Worm (Caenorhabditis elegans) whole organism, early embryonic: Measurements from ENCODE around the gene uaf-1.

Experiments used
- B0310.2 ChIP-seq: sonication (generic microtip); optimal IDR thresholded peaks from 2 replicates; lab custom pipeline; 2016; ENCODE audit warnings: mild to moderate bottlenecking, missing genetic modification characterization, missing compliant biosample characterization
- F13C5.2 ChIP-seq: sonication (generic microtip); optimal IDR thresholded peaks from 2 replicates; lab custom pipeline; 2017; ENCODE audit warnings: mild to moderate bottlenecking, missing genetic modification characterization, inconsistent platforms, missing compliant biosample characterization
- aly-1 ChIP-seq: sonication (generic microtip); optimal IDR thresholded peaks from 2 replicates; lab custom pipeline; 2016; ENCODE audit warnings: missing genetic modification characterization, missing compliant biosample characterization
- ama-1 ChIP-seq: fragments of 150-350 bp; optimal IDR thresholded peaks from 2 replicates; lab custom pipeline; 2014
- ceh-13 ChIP-seq: fragments of 200-800 bp; sonication (Bioruptor generic); optimal IDR thresholded peaks from 2 replicates; lab custom pipeline; 2018; ENCODE audit warnings: mild to moderate bottlenecking, missing genetic modification characterization, missing compliant biosample characterization
- ceh-36 ChIP-seq: sonication (generic microtip); optimal IDR thresholded peaks from 2 replicates; lab custom pipeline; 2016; ENCODE audit warnings: missing genetic modification characterization, inconsistent platforms, missing compliant biosample characterization
- ets-7 ChIP-seq: sonication (generic microtip); optimal IDR thresholded peaks from 2 replicates; lab custom pipeline; 2016; ENCODE audit warnings: missing genotype, missing genetic modification characterization, missing compliant biosample characterization
- flt-1 ChIP-seq: fragments of 200-800 bp; sonication (Bioruptor generic); IDR thresholded peaks from 2 replicates; pipeline ENCODE4 v1.3.6; 2022; ENCODE audit warnings: missing genetic modification characterization, missing compliant biosample characterization
- hmg-4 ChIP-seq: fragments of 200-800 bp; sonication (Bioruptor generic); optimal IDR thresholded peaks from 2 replicates; lab custom pipeline; 2018; ENCODE audit warnings: mild to moderate bottlenecking, missing genetic modification characterization, missing compliant biosample characterization
- hnd-1 ChIP-seq: sonication (generic microtip); optimal IDR thresholded peaks from 2 replicates; lab custom pipeline; 2016; ENCODE audit warnings: missing genetic modification characterization, missing compliant biosample characterization
- scrt-1 ChIP-seq: fragments of 200-800 bp; sonication (Bioruptor generic); IDR thresholded peaks from 2 replicates; pipeline ENCODE4 v1.3.6; 2022; ENCODE audit warnings: missing genetic modification characterization, missing compliant biosample characterization
- tbx-11 ChIP-seq: fragments of 200-800 bp; sonication (Bioruptor generic); IDR thresholded peaks from 2 replicates; pipeline ENCODE4 v1.3.6; 2022; ENCODE audit warnings: missing genetic modification characterization, missing compliant biosample characterization
- tbx-37 ChIP-seq: fragments of 200-800 bp; sonication (Bioruptor generic); conservative IDR thresholded peaks from 2 replicates; pipeline ENCODE4 v1.3.6; 2022; ENCODE audit warnings: missing genetic modification reagents, missing genetic modification characterization, missing compliant biosample characterization
- tra-4 ChIP-seq: sonication (generic microtip); optimal IDR thresholded peaks from 2 replicates; lab custom pipeline; 2017; ENCODE audit warnings: missing genetic modification characterization, missing compliant biosample characterization

DNA sequence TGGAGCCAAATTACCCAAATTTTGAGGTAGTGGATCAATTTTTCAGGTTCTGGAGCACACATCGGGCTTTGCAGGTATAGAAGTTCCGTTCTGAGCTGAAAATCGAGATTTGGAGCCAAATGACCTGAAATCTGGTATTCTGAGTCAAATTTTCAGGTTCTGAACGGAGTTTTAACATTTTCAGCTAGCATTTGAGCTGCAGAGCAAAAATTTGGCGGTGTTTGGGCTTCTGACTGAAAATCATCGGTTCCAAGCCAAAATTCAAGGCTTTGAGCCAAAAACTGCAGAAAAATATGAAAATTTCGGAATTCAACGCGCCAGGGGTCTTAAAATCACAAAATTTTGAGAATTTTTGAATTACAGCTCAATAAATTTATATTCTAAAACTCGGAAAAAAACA is 45.4 kb downstream of the uaf-1 start, which contains the start of the genes clc-26 and E_BE45912.2:
- TF ChIP-seq flt-1, result no peak
- TF ChIP-seq hnd-1 (tag; lab: Kevin White, UChicago), result no peak
- no peak for TF ChIP-seq ama-1 (lab: Kevin White, UChicago)
- no peak for TF ChIP-seq tbx-11 (GFP tag; lab: Robert Waterston, UW)
- TF ChIP-seq aly-1, result no peak
- no peak for TF ChIP-seq B0310.2 (tag; lab: Kevin White, UChicago)
- no peak for TF ChIP-seq ceh-36 (tag; lab: Kevin White, UChicago)
- TF ChIP-seq ets-7 (tag; lab: Kevin White, UChicago), result no peak
- no peak for TF ChIP-seq tbx-37 (GFP tag; lab: Robert Waterston, UW)
- TF ChIP-seq F13C5.2 (tag; lab: Kevin White, UChicago), result no peak
- no peak for TF ChIP-seq ceh-13 (GFP tag; lab: Kevin White, UChicago)
- no peak for TF ChIP-seq hmg-4 (GFP tag; lab: Kevin White, UChicago)
- TF ChIP-seq tra-4 (tag; lab: Kevin White, UChicago), result no peak
- TF ChIP-seq scrt-1 (GFP tag; lab: Robert Waterston, UW), result no peak
